Fruit fly (Drosophila melanogaster): ENCODE results near the gene CG43230.
A peak's percentile ranks its signal among the peaks of the same experiment; 100 is the strongest.

The CG43230 gene

DNA sequence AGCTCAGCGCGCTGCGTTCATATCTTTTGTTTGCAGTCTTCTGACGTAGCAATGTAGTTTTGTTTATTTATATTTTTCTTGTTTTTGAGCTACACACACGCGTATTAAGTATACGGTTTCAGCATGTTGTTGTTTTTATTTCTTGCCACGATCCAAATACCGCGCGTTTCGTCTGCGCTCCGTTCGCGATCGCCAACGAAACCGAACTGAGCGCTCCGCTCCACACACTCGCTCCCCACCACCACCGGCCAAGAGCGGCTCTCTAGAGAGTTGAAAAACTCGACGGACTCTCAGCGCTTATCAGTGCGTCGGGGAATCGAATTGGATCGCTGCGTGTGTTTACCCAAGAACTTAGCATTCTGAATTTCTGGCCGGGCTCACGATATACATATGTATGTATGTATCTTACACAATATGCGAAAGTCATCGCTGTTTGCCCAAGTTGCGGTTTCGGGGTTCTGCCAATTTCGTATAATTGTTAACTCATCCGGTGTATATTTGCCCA lies 49.5 kb downstream of the CG43230 start, which contains the start of gene yuri:
TSS of gene yuri (minus strand) at position 210 of the 505 bp plus-strand sequence.
- TF ChIP-seq cic (GFP tag; optimal IDR thresholded peaks at IDR 0.05) = peak; percentile 73
- no peak for TF ChIP-seq CG7045 (GFP tag; optimal IDR thresholded peaks at IDR 0.05)
- TF ChIP-seq CG7101 (tag; optimal IDR thresholded peaks at IDR 0.05) = peak; percentile 38
- TF ChIP-seq pad (GFP tag; optimal IDR thresholded peaks at IDR 0.05) = peak; percentile 38
- TF ChIP-seq CG5204 (GFP tag; optimal IDR thresholded peaks at IDR 0.05) = no peak
- TF ChIP-seq tj (GFP tag; optimal IDR thresholded peaks at IDR 0.05) = peak; percentile 78
- TF ChIP-seq CG11617 (GFP tag; optimal IDR thresholded peaks at IDR 0.05) = peak; percentile 0
- no peak for TF ChIP-seq CG33017 (tag; optimal IDR thresholded peaks at IDR 0.05)
- TF ChIP-seq toe (GFP tag; optimal IDR thresholded peaks at IDR 0.05) = no peak
- peak; percentile 72 for TF ChIP-seq Mnt (GFP tag; optimal IDR thresholded peaks at IDR 0.05)
- TF ChIP-seq CG12768 (GFP tag; optimal IDR thresholded peaks at IDR 0.05) = peak; percentile 50
- peak; percentile 17 for TF ChIP-seq Hr96 (GFP tag; optimal IDR thresholded peaks at IDR 0.05)
- no peak for TF ChIP-seq ovo (GFP tag; optimal IDR thresholded peaks at IDR 0.05)
- no peak for TF ChIP-seq Clk (GFP tag; optimal IDR thresholded peaks at IDR 0.05)
- peak; percentile 74 for TF ChIP-seq bab1 (GFP tag; optimal IDR thresholded peaks at IDR 0.05)
- TF ChIP-seq cnc (optimal IDR thresholded peaks at IDR 0.05) = peak in 1 of 2 experiments; percentile 5
- no peak for TF ChIP-seq CG14711 (tag; optimal IDR thresholded peaks at IDR 0.05)
- peak; percentile 33 for TF ChIP-seq CG1620 (GFP tag; optimal IDR thresholded peaks at IDR 0.05)
- TF ChIP-seq Crg-1 (GFP tag; optimal IDR thresholded peaks at IDR 0.05) = peak; percentile 7
- no peak for TF ChIP-seq kay (GFP tag; ENCODE audit: borderline replicate concordance)
